Worm (Caenorhabditis elegans): ENCODE results near the gene col-9.

DNA sequence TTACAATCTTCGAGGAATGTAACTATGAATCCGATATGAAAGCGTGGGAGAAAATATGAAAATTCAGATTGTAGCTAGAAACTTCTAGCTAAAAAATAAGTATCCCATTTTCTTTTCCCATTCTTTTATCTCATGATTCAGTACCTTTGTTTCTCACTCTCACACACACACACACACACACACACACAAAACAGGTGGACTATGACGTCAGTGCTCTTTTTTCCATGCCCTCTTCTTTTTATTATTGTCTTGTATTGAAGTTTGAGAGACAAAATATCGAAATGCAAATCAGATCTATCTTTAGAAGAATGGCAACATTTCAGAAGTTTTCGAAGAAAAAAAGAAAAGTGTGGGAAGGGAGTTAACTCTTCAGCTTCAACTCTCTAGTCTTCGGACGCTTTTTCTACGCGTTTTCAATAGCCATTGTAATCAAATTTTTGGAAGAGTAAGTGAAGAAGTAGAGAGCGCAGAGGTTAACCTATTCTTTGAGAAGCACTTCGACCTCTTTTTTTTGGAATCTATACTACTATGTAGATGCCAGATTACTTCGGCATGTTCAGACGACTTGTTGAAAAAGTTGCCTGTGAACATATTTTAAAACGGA is 44.1 kb downstream of the col-9 start:
- no peak for TF ChIP-seq B0310.2 (tag; optimal IDR thresholded peaks at IDR 0.05)
- no peak for TF ChIP-seq ama-1 (optimal IDR thresholded peaks at IDR 0.05)
- TF ChIP-seq ets-7 (tag; optimal IDR thresholded peaks at IDR 0.05) = no peak
- TF ChIP-seq ceh-13 (GFP tag; optimal IDR thresholded peaks at IDR 0.05) = no peak
- no peak for TF ChIP-seq tbx-11 (GFP tag; IDR thresholded peaks at IDR 0.05)
- no peak for TF ChIP-seq ceh-36 (tag; optimal IDR thresholded peaks at IDR 0.05)
- no peak for TF ChIP-seq hmbx-1 (tag; optimal IDR thresholded peaks at IDR 0.05)
